Worm (Caenorhabditis elegans): ENCODE measurements around the gene C45G9.8.

DNA sequence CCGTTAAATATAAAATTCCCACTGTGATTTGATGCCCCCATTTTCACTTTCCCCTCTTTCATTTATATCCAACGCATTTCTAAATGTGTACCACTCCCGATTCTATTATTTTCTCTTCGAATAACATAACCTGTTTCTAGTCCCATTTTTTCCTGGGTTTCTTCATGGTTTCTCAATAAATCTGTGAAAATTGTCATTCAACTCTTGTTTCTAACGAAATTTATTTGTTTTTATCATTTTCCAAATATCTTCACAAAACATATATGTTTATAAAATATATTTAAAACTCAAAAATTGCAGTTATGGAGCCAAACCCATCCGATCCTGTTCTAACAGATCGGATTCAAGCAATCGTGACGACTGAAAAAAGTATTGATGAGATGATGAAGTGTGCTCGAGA, 32.5 kb downstream of the C45G9.8 start, which contains the start of gene mdt-11:
- no peak for TF ChIP-seq him-1 (tag; optimal IDR thresholded peaks at IDR 0.05)
- TF ChIP-seq dao-5 (tag; optimal IDR thresholded peaks at IDR 0.05): no peak

Data from whole organism, L4/young adult.